Worm (Caenorhabditis elegans) whole organism, early embryonic: ENCODE results near the gene arrd-10.

ENCODE experiments used
- B0310.2 ChIP-seq: sonication (generic microtip); optimal IDR thresholded peaks from 2 replicates; lab custom pipeline; 2016; ENCODE audit warnings: mild to moderate bottlenecking, missing genetic modification characterization, missing compliant biosample characterization
- F13C5.2 ChIP-seq: sonication (generic microtip); optimal IDR thresholded peaks from 2 replicates; lab custom pipeline; 2017; ENCODE audit warnings: mild to moderate bottlenecking, missing genetic modification characterization, inconsistent platforms, missing compliant biosample characterization
- aly-1 ChIP-seq: sonication (generic microtip); optimal IDR thresholded peaks from 2 replicates; lab custom pipeline; 2016; ENCODE audit warnings: missing genetic modification characterization, missing compliant biosample characterization
- ama-1 ChIP-seq: fragments of 150-350 bp; optimal IDR thresholded peaks from 2 replicates; lab custom pipeline; 2014
- ceh-13 ChIP-seq: fragments of 200-800 bp; sonication (Bioruptor generic); optimal IDR thresholded peaks from 2 replicates; lab custom pipeline; 2018; ENCODE audit warnings: mild to moderate bottlenecking, missing genetic modification characterization, missing compliant biosample characterization
- ceh-36 ChIP-seq: sonication (generic microtip); optimal IDR thresholded peaks from 2 replicates; lab custom pipeline; 2016; ENCODE audit warnings: missing genetic modification characterization, inconsistent platforms, missing compliant biosample characterization
- ets-7 ChIP-seq: sonication (generic microtip); optimal IDR thresholded peaks from 2 replicates; lab custom pipeline; 2016; ENCODE audit warnings: missing genotype, missing genetic modification characterization, missing compliant biosample characterization
- flt-1 ChIP-seq: fragments of 200-800 bp; sonication (Bioruptor generic); IDR thresholded peaks from 2 replicates; pipeline ENCODE4 v1.3.6; 2022; ENCODE audit warnings: missing genetic modification characterization, missing compliant biosample characterization
- hmbx-1 ChIP-seq: sonication (generic microtip); optimal IDR thresholded peaks from 2 replicates; lab custom pipeline; 2016; ENCODE audit warnings: mild to moderate bottlenecking, missing genetic modification characterization, missing compliant biosample characterization
- hmg-4 ChIP-seq: fragments of 200-800 bp; sonication (Bioruptor generic); optimal IDR thresholded peaks from 2 replicates; lab custom pipeline; 2018; ENCODE audit warnings: mild to moderate bottlenecking, missing genetic modification characterization, missing compliant biosample characterization
- hnd-1 ChIP-seq: sonication (generic microtip); optimal IDR thresholded peaks from 2 replicates; lab custom pipeline; 2016; ENCODE audit warnings: missing genetic modification characterization, missing compliant biosample characterization
- pes-1 ChIP-seq: fragments of 200-800 bp; sonication (Bioruptor generic); IDR thresholded peaks from 2 replicates; pipeline ENCODE4 v1.3.6; 2022; ENCODE audit warnings: missing genetic modification reagents, missing genetic modification characterization, missing compliant biosample characterization
- scrt-1 ChIP-seq: fragments of 200-800 bp; sonication (Bioruptor generic); IDR thresholded peaks from 2 replicates; pipeline ENCODE4 v1.3.6; 2022; ENCODE audit warnings: missing genetic modification characterization, missing compliant biosample characterization
- sea-1 ChIP-seq: fragments of 200-800 bp; sonication (Bioruptor generic); conservative IDR thresholded peaks from 2 replicates; pipeline ENCODE4 v1.3.6; 2022; ENCODE audit warnings: missing genetic modification characterization, missing compliant biosample characterization
- tbx-11 ChIP-seq: fragments of 200-800 bp; sonication (Bioruptor generic); IDR thresholded peaks from 2 replicates; pipeline ENCODE4 v1.3.6; 2022; ENCODE audit warnings: missing genetic modification characterization, missing compliant biosample characterization
- tbx-37 ChIP-seq: fragments of 200-800 bp; sonication (Bioruptor generic); conservative IDR thresholded peaks from 2 replicates; pipeline ENCODE4 v1.3.6; 2022; ENCODE audit warnings: missing genetic modification reagents, missing genetic modification characterization, missing compliant biosample characterization
- tra-4 ChIP-seq: sonication (generic microtip); optimal IDR thresholded peaks from 2 replicates; lab custom pipeline; 2017; ENCODE audit warnings: missing genetic modification characterization, missing compliant biosample characterization

arrd-10 gene

DNA sequence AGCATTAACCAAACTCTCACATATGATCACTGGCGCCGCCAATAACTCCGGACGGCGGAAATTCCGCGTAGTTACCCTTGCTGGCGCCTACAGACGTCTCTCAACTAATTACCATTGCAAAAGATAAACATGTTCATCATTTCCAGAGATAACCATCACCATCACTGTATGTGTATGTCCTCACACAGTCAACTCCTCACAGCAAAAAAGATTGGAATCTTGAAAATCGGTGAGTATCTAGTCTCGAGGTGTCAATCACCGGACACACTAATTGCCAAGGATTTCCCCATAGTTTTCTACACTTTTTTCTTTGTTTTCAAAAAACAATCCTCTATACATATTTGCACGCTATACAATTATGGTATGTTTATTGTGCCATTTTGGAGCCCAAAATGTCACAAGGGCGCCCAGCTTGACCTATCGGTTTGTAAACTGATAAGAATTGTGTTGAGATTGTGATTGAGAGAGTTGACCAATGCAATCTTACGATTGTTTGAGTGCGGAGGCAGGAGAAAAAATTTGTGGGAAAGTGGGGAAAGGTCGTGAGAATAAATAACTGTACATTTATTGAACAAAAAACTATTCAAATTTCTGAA lies 42.2 kb downstream of the arrd-10 start:
- TF ChIP-seq aly-1 (no peak), tra-4 (tag; lab: Kevin White, UChicago) (no peak), hnd-1 (tag; lab: Kevin White, UChicago) (no peak), ets-7 (tag; lab: Kevin White, UChicago) (no peak), sea-1 (no peak), pes-1 (GFP tag; lab: Robert Waterston, UW) (no peak), ceh-36 (tag; lab: Kevin White, UChicago) (no peak), tbx-37 (GFP tag; lab: Robert Waterston, UW) (no peak), hmg-4 (GFP tag; lab: Kevin White, UChicago) (no peak), flt-1 (GFP tag; lab: Robert Waterston, UW) (no peak)

DNA sequence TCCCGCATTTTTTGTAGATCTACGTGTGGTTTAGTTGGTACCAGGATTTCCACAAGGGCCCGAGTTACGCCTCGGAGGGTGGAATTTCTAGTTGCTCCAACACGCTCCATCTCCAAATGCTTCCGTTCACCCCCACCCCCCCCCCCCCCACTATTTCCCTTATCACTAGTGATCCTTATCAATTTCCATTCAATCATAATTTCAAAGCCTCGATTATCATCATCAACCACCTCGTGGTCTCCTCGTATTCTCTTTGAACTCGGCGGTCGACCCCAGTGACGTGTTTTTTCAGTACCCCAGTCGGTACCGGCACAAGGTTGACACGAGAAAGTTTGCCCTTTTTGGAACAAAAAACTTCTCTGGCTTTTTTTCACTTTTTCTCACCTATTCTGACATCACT lies 42.9 kb downstream of the arrd-10 start:
- TF ChIP-seq hmg-4 (GFP tag; lab: Kevin White, UChicago) (no peak), aly-1 (no peak), tbx-11 (GFP tag; lab: Robert Waterston, UW) (no peak), tra-4 (tag; lab: Kevin White, UChicago) (no peak), ets-7 (tag; lab: Kevin White, UChicago) (no peak), ama-1 (lab: Kevin White, UChicago) (no peak), hnd-1 (tag; lab: Kevin White, UChicago) (no peak), pes-1 (GFP tag; lab: Robert Waterston, UW) (no peak), F13C5.2 (tag; lab: Kevin White, UChicago) (no peak), hmbx-1 (tag; lab: Kevin White, UChicago) (no peak), ceh-13 (GFP tag; lab: Kevin White, UChicago) (no peak), B0310.2 (tag; lab: Kevin White, UChicago) (no peak), sea-1 (no peak), ceh-36 (tag; lab: Kevin White, UChicago) (no peak), tbx-37 (GFP tag; lab: Robert Waterston, UW) (no peak), flt-1 (GFP tag; lab: Robert Waterston, UW) (no peak), scrt-1 (GFP tag; lab: Robert Waterston, UW) (no peak)

- TF ChIP-seq tbx-11 (GFP tag; lab: Robert Waterston, UW) (no peak), aly-1 (no peak), hmbx-1 (tag; lab: Kevin White, UChicago) (no peak), pes-1 (GFP tag; lab: Robert Waterston, UW) (no peak), ama-1 (lab: Kevin White, UChicago) (no peak), hmg-4 (GFP tag; lab: Kevin White, UChicago) (no peak), ceh-13 (GFP tag; lab: Kevin White, UChicago) (no peak), hnd-1 (tag; lab: Kevin White, UChicago) (no peak), ceh-36 (tag; lab: Kevin White, UChicago) (no peak), F13C5.2 (tag; lab: Kevin White, UChicago) (no peak), sea-1 (no peak), B0310.2 (tag; lab: Kevin White, UChicago) (no peak), flt-1 (GFP tag; lab: Robert Waterston, UW) (no peak), ets-7 (tag; lab: Kevin White, UChicago) (no peak), tra-4 (tag; lab: Kevin White, UChicago) (no peak), scrt-1 (GFP tag; lab: Robert Waterston, UW) (no peak), tbx-37 (GFP tag; lab: Robert Waterston, UW) (no peak)
Measured at ce11 chrII:12984709-12985108, 44.8 kb downstream of the arrd-10 start.

- TF ChIP-seq flt-1 (GFP tag; lab: Robert Waterston, UW), result no peak
- TF ChIP-seq ama-1 (lab: Kevin White, UChicago), result no peak
- no peak for TF ChIP-seq ets-7 (tag; lab: Kevin White, UChicago)
- no peak for TF ChIP-seq F13C5.2 (tag; lab: Kevin White, UChicago)
- TF ChIP-seq aly-1, result no peak
- TF ChIP-seq sea-1, result no peak
- no peak for TF ChIP-seq ceh-36 (tag; lab: Kevin White, UChicago)
- peak; percentile 32; the same call in 1 of the 2 replicates for TF ChIP-seq pes-1 (GFP tag; lab: Robert Waterston, UW)
Measured at ce11 chrII:12985813-12986212, 45.9 kb downstream of the arrd-10 start.

DNA sequence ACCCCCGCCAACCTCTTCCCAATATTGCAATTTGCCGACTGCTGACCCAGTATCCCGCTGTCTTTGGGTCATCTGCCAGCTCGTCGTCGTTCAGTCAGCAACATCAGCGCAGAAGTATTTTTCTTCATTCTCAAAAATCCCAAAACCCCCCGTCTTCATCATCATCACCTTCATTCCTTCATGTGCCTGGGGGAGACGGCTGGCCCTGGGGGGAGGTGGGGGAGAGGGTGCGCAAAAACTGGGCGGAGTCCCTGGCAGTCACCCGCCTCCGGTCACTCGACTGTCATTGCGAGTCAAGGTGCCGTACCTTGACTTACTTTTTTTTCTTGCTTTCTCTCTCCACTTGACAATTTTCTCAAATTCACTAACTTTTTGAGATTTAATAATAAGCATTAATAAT lies 47.9 kb downstream of the arrd-10 start:
- peak; percentile 44 for TF ChIP-seq hmg-4 (GFP tag; lab: Kevin White, UChicago)
- no peak for TF ChIP-seq ama-1 (lab: Kevin White, UChicago)

DNA sequence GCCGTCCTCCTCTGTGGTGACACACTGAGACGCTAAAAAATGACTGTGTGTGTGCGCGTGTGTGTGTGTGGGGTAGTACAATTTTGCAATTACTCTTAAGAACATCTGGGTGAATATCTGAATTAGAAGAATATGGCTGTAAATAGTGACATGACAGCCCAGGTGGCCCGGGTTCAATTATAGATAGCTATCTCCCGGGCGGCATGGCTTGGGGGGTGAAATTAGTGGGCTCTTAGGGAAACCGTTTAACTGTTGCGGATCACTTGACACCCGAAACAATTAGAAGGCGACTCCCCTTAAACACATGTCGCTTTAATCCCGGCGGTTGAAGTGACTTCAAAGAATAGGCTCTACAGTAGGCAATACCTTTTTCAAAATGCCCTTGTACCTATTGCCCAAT lies 50.3 kb downstream of the arrd-10 start:
- no peak for TF ChIP-seq ets-7 (tag; lab: Kevin White, UChicago)
- TF ChIP-seq hnd-1 (tag; lab: Kevin White, UChicago), result no peak
- no peak for TF ChIP-seq sea-1
- no peak for TF ChIP-seq tbx-11 (GFP tag; lab: Robert Waterston, UW)
- no peak for TF ChIP-seq hmg-4 (GFP tag; lab: Kevin White, UChicago)
- no peak for TF ChIP-seq ceh-13 (GFP tag; lab: Kevin White, UChicago)
- TF ChIP-seq hmbx-1 (tag; lab: Kevin White, UChicago), result no peak
- TF ChIP-seq scrt-1 (GFP tag; lab: Robert Waterston, UW), result no peak
- TF ChIP-seq tra-4 (tag; lab: Kevin White, UChicago), result no peak
- TF ChIP-seq B0310.2 (tag; lab: Kevin White, UChicago), result no peak
- TF ChIP-seq F13C5.2 (tag; lab: Kevin White, UChicago), result no peak

ce11 chrII:12990964-12991593 lies 51.2 kb downstream of the arrd-10 start:
- TF ChIP-seq aly-1, result no peak
- TF ChIP-seq tra-4 (tag; lab: Kevin White, UChicago), result no peak
- no peak for TF ChIP-seq ets-7 (tag; lab: Kevin White, UChicago)
- TF ChIP-seq ceh-36 (tag; lab: Kevin White, UChicago), result no peak
- no peak for TF ChIP-seq tbx-11 (GFP tag; lab: Robert Waterston, UW)
- no peak for TF ChIP-seq pes-1 (GFP tag; lab: Robert Waterston, UW)
- no peak for TF ChIP-seq ama-1 (lab: Kevin White, UChicago)
- TF ChIP-seq flt-1 (GFP tag; lab: Robert Waterston, UW), result no peak
- TF ChIP-seq tbx-37 (GFP tag; lab: Robert Waterston, UW), result no peak
- no peak for TF ChIP-seq sea-1
- TF ChIP-seq hmg-4 (GFP tag; lab: Kevin White, UChicago), result no peak
- no peak for TF ChIP-seq B0310.2 (tag; lab: Kevin White, UChicago)
- no peak for TF ChIP-seq hnd-1 (tag; lab: Kevin White, UChicago)
- TF ChIP-seq ceh-13 (GFP tag; lab: Kevin White, UChicago), result no peak
- no peak for TF ChIP-seq hmbx-1 (tag; lab: Kevin White, UChicago)
